Worm (Caenorhabditis elegans): ENCODE results near the gene C09G4.4.

ce11 chrIV:8463069-8463468 lies 49.7 kb upstream of the C09G4.4 start:
- no peak for TF ChIP-seq sea-1 (GFP tag; conservative IDR thresholded peaks at IDR 0.05)
- TF ChIP-seq ama-1 (optimal IDR thresholded peaks at IDR 0.05), result no peak
- no peak for TF ChIP-seq aly-1 (tag; optimal IDR thresholded peaks at IDR 0.05)
- TF ChIP-seq tbx-11 (GFP tag; IDR thresholded peaks at IDR 0.05), result no peak
- no peak for TF ChIP-seq pes-1 (GFP tag; IDR thresholded peaks at IDR 0.05)

All from whole organism, early embryonic.